Worm (Caenorhabditis elegans): Measurements from ENCODE around the gene W05B10.3.
A peak's percentile ranks its signal among the peaks of the same experiment; 100 is the strongest.

Gene W05B10.3

DNA sequence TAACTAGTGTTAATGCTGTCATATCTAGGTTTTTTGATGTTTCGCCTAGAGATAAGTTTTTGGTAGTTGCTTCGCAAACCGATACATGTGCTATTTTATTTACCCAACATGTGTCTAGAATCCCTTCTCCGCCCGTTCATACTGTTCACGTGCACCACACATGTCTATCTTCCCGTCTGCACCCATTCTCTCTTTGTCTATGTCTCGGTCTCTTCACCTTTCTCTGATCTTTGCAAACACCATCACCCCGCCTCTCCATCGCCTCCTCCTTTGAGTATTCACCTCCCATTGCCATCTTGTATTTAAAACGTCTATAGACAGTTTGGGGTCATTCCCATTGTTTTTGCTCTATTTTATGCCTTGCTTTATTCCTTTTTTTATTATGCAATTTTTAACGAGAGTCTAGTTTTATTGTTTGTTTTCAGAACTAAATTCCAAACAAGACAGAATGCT is 24.3 kb downstream of the W05B10.3 start, which contains the start of gene F56H9.2 (continued):
- TF ChIP-seq ctbp-1 (GFP tag; IDR thresholded peaks at IDR 0.05) (0 out of 2 replicates have a peak, but pooled peaks have one; percentile 12), R02D3.7 (tag; optimal IDR thresholded peaks at IDR 0.05) (no peak), nhr-10 (tag; optimal IDR thresholded peaks at IDR 0.05) (peak; percentile 30), nhr-237 (tag; optimal IDR thresholded peaks at IDR 0.05) (no peak), aly-2 (tag; optimal IDR thresholded peaks at IDR 0.05) (no peak), saeg-2 (GFP tag; IDR thresholded peaks at IDR 0.05) (peak; percentile 74; the same call in 1 of the 2 replicates), lin-15B (tag; optimal IDR thresholded peaks at IDR 0.05) (no peak), php-3 (GFP tag; IDR thresholded peaks at IDR 0.05) (peak; percentile 95), ces-1 (GFP tag; optimal IDR thresholded peaks at IDR 0.05) (no peak), mes-2 (tag; optimal IDR thresholded peaks at IDR 0.05; ENCODE audit: poor library complexity, severe bottlenecking) (no peak), D1046.2 (GFP tag; IDR thresholded peaks at IDR 0.05) (no peak), nhr-77 (tag; optimal IDR thresholded peaks at IDR 0.05) (peak; percentile 59)

ce11 chrV:12636248-12636647 is 25.3 kb downstream of the W05B10.3 start:
- TF ChIP-seq nhr-77 (tag; optimal IDR thresholded peaks at IDR 0.05) (no peak), jun-1 (tag; optimal IDR thresholded peaks at IDR 0.05) (no peak), ceh-28 (tag; optimal IDR thresholded peaks at IDR 0.05) (no peak), daf-19 (GFP tag; conservative IDR thresholded peaks at IDR 0.05) (no peak), madf-5 (GFP tag; IDR thresholded peaks at IDR 0.05) (no peak), pqm-1 (tag; optimal IDR thresholded peaks at IDR 0.05) (no peak), hlh-11 (tag; optimal IDR thresholded peaks at IDR 0.05) (peak; percentile 42), mep-1 (tag; optimal IDR thresholded peaks at IDR 0.05) (peak; percentile 1), daf-8 (GFP tag; IDR thresholded peaks at IDR 0.05) (no peak), Y48G9A.11 (GFP tag; IDR thresholded peaks at IDR 0.05) (no peak), hif-1 (tag; optimal IDR thresholded peaks at IDR 0.05) (no peak), snpc-1.2 (GFP tag; IDR thresholded peaks at IDR 0.05) (no peak), R02D3.7 (tag; optimal IDR thresholded peaks at IDR 0.05) (no peak), lin-29 (GFP tag; IDR thresholded peaks at IDR 0.05) (no peak), dve-1 (tag; optimal IDR thresholded peaks at IDR 0.05; ENCODE audit: insufficient read depth) (no peak), ZK546.5 (tag; optimal IDR thresholded peaks at IDR 0.05) (no peak), Y5F2A.4 (GFP tag; optimal IDR thresholded peaks at IDR 0.05) (no peak), ceh-44 (GFP tag; IDR thresholded peaks at IDR 0.05) (no peak), egl-27 (tag; optimal IDR thresholded peaks at IDR 0.05) (no peak), nhr-28 (tag; optimal IDR thresholded peaks at IDR 0.05) (no peak), lin-13 (GFP tag; optimal IDR thresholded peaks at IDR 0.05) (no peak), pha-4 (GFP tag; IDR thresholded peaks at IDR 0.05) (no peak), pha-4 (tag; optimal IDR thresholded peaks at IDR 0.05) (no peak), nhr-6 (tag; optimal IDR thresholded peaks at IDR 0.05) (no peak), ceh-20 (GFP tag; IDR thresholded peaks at IDR 0.05) (no peak), hlh-30 (tag; optimal IDR thresholded peaks at IDR 0.05; ENCODE audit: insufficient read depth) (peak; percentile 26), unc-62 (GFP tag; optimal IDR thresholded peaks at IDR 0.05 in 1 of 2) (peak in 1 of 2 experiments; percentile 28), unc-62 (tag; optimal IDR thresholded peaks at IDR 0.05) (no peak), zip-2 (tag; optimal IDR thresholded peaks at IDR 0.05) (no peak), nhr-48 (tag; optimal IDR thresholded peaks at IDR 0.05) (peak; percentile 13), dmd-6 (GFP tag; IDR thresholded peaks at IDR 0.05) (no peak), cey-2 (tag; optimal IDR thresholded peaks at IDR 0.05; ENCODE audit: borderline replicate concordance, insufficient read depth) (no peak), nhr-10 (tag; optimal IDR thresholded peaks at IDR 0.05) (no peak), lin-39 (tag; optimal IDR thresholded peaks at IDR 0.05) (no peak), nhr-11 (tag; optimal IDR thresholded peaks at IDR 0.05) (peak; percentile 35), nhr-41 (GFP tag; IDR thresholded peaks at IDR 0.05) (no peak), ZK337.2 (GFP tag; IDR thresholded peaks at IDR 0.05) (no peak), daf-16 (GFP tag; optimal IDR thresholded peaks at IDR 0.05) (peak in 1 of 2 experiments; percentile 50), daf-16 (tag; optimal IDR thresholded peaks at IDR 0.05) (no peak), ces-1 (GFP tag; optimal IDR thresholded peaks at IDR 0.05) (no peak), spr-3 (GFP tag; optimal IDR thresholded peaks at IDR 0.05) (no peak), Y75B8A.6 (GFP tag; IDR thresholded peaks at IDR 0.05) (no peak), zag-1 (tag; optimal IDR thresholded peaks at IDR 0.05) (no peak)
